Fruit fly (Drosophila melanogaster) whole organism, embryonic: Measurements from ENCODE around the gene Cpr73D.

Source experiments
- Antp ChIP-seq: fragments of 200-800 bp; sonication (Bioruptor generic); optimal IDR thresholded peaks from 3 replicates; lab custom pipeline; 2016; ENCODE audit warnings: missing biosample characterization, missing genetic modification characterization
- CG10431 ChIP-seq: fragments of 200-800 bp; sonication (Bioruptor generic); optimal IDR thresholded peaks from 3 replicates; lab custom pipeline; 2018; ENCODE audit warnings: missing biosample characterization, mild to moderate bottlenecking, missing genetic modification characterization
- CG12659 ChIP-seq: fragments of 200-800 bp; sonication (Bioruptor generic); optimal IDR thresholded peaks from 3 replicates; lab custom pipeline; 2017; ENCODE audit warnings: mild to moderate bottlenecking, missing biosample characterization, missing genetic modification reagents, missing genetic modification characterization
- CG12744 ChIP-seq: fragments of 200-800 bp; sonication (Bioruptor generic); optimal IDR thresholded peaks from 2 replicates; lab custom pipeline; 2016; ENCODE audit warnings: missing biosample characterization, missing genetic modification characterization
- CG14014 ChIP-seq: fragments of 200-800 bp; sonication (Bioruptor generic); IDR thresholded peaks from 2 replicates; pipeline ENCODE4 v1.3.6; 2022; ENCODE audit warnings: missing biosample characterization, missing genetic modification characterization
- CG17359 ChIP-seq: fragments of 200-800 bp; sonication (Bioruptor generic); optimal IDR thresholded peaks from 3 replicates; lab custom pipeline; 2018; ENCODE audit warnings: missing biosample characterization, mild to moderate bottlenecking, missing genetic modification characterization, moderate library complexity
- CG18599 ChIP-seq: fragments of 200-800 bp; sonication (Bioruptor generic); optimal IDR thresholded peaks from 3 replicates; lab custom pipeline; 2017; ENCODE audit warnings: missing biosample characterization, missing genetic modification characterization, mild to moderate bottlenecking, moderate library complexity, missing genetic modification reagents
- CG2202 ChIP-seq: fragments of 200-800 bp; sonication (Bioruptor generic); optimal IDR thresholded peaks from 2 replicates; lab custom pipeline; 2018; ENCODE audit warnings: missing biosample characterization, mild to moderate bottlenecking, missing genetic modification characterization
- CG2678 ChIP-seq: fragments of 200-800 bp; sonication (Bioruptor generic); optimal IDR thresholded peaks from 3 replicates; lab custom pipeline; 2019; ENCODE audit warnings: missing biosample characterization, mild to moderate bottlenecking, missing genetic modification characterization, moderate library complexity
- CG4820 ChIP-seq: fragments of 200-800 bp; sonication (Bioruptor generic); optimal IDR thresholded peaks from 3 replicates; lab custom pipeline; 2016; ENCODE audit warnings: missing biosample characterization, missing genetic modification characterization
- CG5180 ChIP-seq: fragments of 200-800 bp; sonication (Bioruptor generic); optimal IDR thresholded peaks from 3 replicates; lab custom pipeline; 2017; ENCODE audit warnings: missing biosample characterization, missing genetic modification characterization, mild to moderate bottlenecking, moderate library complexity, missing genetic modification reagents
- CG7357 ChIP-seq: fragments of 200-800 bp; sonication (Bioruptor generic); IDR thresholded peaks from 3 replicates; pipeline ENCODE4 v1.3.6; 2022; ENCODE audit warnings: missing biosample characterization, missing genetic modification characterization
- CG7963 ChIP-seq: fragments of 200-800 bp; sonication (Bioruptor generic); IDR thresholded peaks from 3 replicates; pipeline ENCODE4 v1.3.6; 2022; ENCODE audit warnings: missing biosample characterization, missing genetic modification characterization; ENCODE audit not compliant: partially characterized antibody
- CG7987 ChIP-seq: fragments of 200-800 bp; sonication (Bioruptor generic); optimal IDR thresholded peaks from 2 replicates; lab custom pipeline; 2018; ENCODE audit warnings: missing biosample characterization, mild to moderate bottlenecking, missing genetic modification characterization, moderate library complexity
- CG8388 ChIP-seq: fragments of 200-800 bp; sonication (Bioruptor generic); optimal IDR thresholded peaks from 2 replicates; lab custom pipeline; 2019; ENCODE audit warnings: missing biosample characterization, mild to moderate bottlenecking, missing genetic modification characterization, moderate library complexity
- CG8478 ChIP-seq: fragments of >200 bp; optimal IDR thresholded peaks from 2 replicates; lab custom pipeline; 2018
- CG9817 ChIP-seq: fragments of 200-800 bp; sonication (Bioruptor generic); optimal IDR thresholded peaks from 2 replicates; lab custom pipeline; 2018; ENCODE audit warnings: missing biosample characterization, mild to moderate bottlenecking, missing genetic modification characterization, moderate library complexity
- CrebB ChIP-seq: fragments of 200-800 bp; sonication (Bioruptor generic); optimal IDR thresholded peaks from 3 replicates; lab custom pipeline; 2018; ENCODE audit warnings: missing biosample characterization, mild to moderate bottlenecking, missing genetic modification characterization
- D ChIP-seq, 2 experiments: fragments of 200-800 bp in 1 of 2; fragments of >200 bp in 1 of 2; sonication (Bioruptor generic) in 1 of 2; optimal IDR thresholded peaks; 2 replicates in 1 of 2; 3 replicates in 1 of 2; lab custom pipeline; 2017; ENCODE audit warnings: mild to moderate bottlenecking in 1 of 2, missing biosample characterization in 1 of 2, missing genetic modification characterization in 1 of 2, missing genetic modification reagents in 1 of 2
- Deaf1 ChIP-seq: fragments of 200-800 bp; optimal IDR thresholded peaks from 3 replicates; lab custom pipeline; 2019; ENCODE audit warnings: missing biosample characterization, mild to moderate bottlenecking, missing genetic modification characterization, moderate library complexity
- HLH3B ChIP-seq: fragments of 200-800 bp; sonication (Bioruptor generic); IDR thresholded peaks from 2 replicates; pipeline ENCODE4 v1.3.6; 2022; ENCODE audit warnings: missing biosample characterization, missing genetic modification characterization
- Lhr ChIP-seq: fragments of 200-800 bp; sonication (Bioruptor generic); optimal IDR thresholded peaks from 3 replicates; lab custom pipeline; 2017; ENCODE audit warnings: mild to moderate bottlenecking, missing biosample characterization, missing genetic modification reagents, missing genetic modification characterization
- MESR4 ChIP-seq: fragments of 200-800 bp; sonication (Bioruptor generic); optimal IDR thresholded peaks from 2 replicates; lab custom pipeline; 2018; ENCODE audit warnings: missing biosample characterization, mild to moderate bottlenecking, missing genetic modification characterization, moderate library complexity
- MTF-1 ChIP-seq: fragments of 200-800 bp; sonication (Bioruptor generic); optimal IDR thresholded peaks from 2 replicates; lab custom pipeline; 2018; ENCODE audit warnings: missing biosample characterization, mild to moderate bottlenecking, missing genetic modification characterization, borderline replicate concordance
- Mes4 ChIP-seq: fragments of 200-800 bp; sonication (Bioruptor generic); optimal IDR thresholded peaks from 2 replicates; lab custom pipeline; 2016; ENCODE audit warnings: missing biosample characterization, missing genetic modification characterization
- Myb ChIP-seq: fragments of 200-800 bp; sonication (Bioruptor generic); optimal IDR thresholded peaks from 2 replicates; lab custom pipeline; 2016; ENCODE audit warnings: missing biosample characterization, missing genetic modification characterization
- Neu2 ChIP-seq: fragments of 200-800 bp; sonication (Bioruptor generic); optimal IDR thresholded peaks from 3 replicates; lab custom pipeline; 2016; ENCODE audit warnings: missing biosample characterization, missing genetic modification characterization, borderline replicate concordance
- Optix ChIP-seq: fragments of 200-800 bp; sonication (Bioruptor generic); IDR thresholded peaks from 3 replicates; pipeline ENCODE4 v1.3.6; 2022; ENCODE audit warnings: missing biosample characterization, missing genetic modification characterization
- Ptx1 ChIP-seq: fragments of 200-800 bp; sonication (Bioruptor generic); IDR thresholded peaks from 2 replicates; pipeline ENCODE4 v1.3.6; 2022; ENCODE audit warnings: missing biosample characterization, missing genetic modification characterization
- Xrp1 ChIP-seq: fragments of 200-800 bp; sonication (Bioruptor generic); IDR thresholded peaks from 2 replicates; pipeline ENCODE4 v1.3.6; 2022; ENCODE audit warnings: missing biosample characterization, missing genetic modification characterization
- ab ChIP-seq: fragments of 200-800 bp; sonication (Bioruptor generic); optimal IDR thresholded peaks from 2 replicates; lab custom pipeline; 2016; ENCODE audit warnings: missing biosample characterization, missing genetic modification characterization
- ase ChIP-seq: fragments of 200-800 bp; sonication (Bioruptor generic); IDR thresholded peaks from 3 replicates; pipeline ENCODE4 v1.3.6; 2022; ENCODE audit warnings: missing biosample characterization, missing genetic modification characterization
- br ChIP-seq: fragments of >200 bp; optimal IDR thresholded peaks from 2 replicates; lab custom pipeline; 2017
- cad ChIP-seq: fragments of >200 bp; optimal IDR thresholded peaks from 2 replicates; lab custom pipeline; 2017; ENCODE audit warnings: missing biosample characterization, missing genetic modification characterization
- chn ChIP-seq: fragments of 200-800 bp; sonication (Bioruptor generic); optimal IDR thresholded peaks from 2 replicates; lab custom pipeline; 2016; ENCODE audit warnings: missing biosample characterization, missing genetic modification characterization
- ci ChIP-seq: fragments of 200-800 bp; sonication (Bioruptor generic); IDR thresholded peaks from 3 replicates; pipeline ENCODE4 v1.3.6; 2022; ENCODE audit warnings: missing biosample characterization, missing genetic modification characterization
- en ChIP-seq: fragments of 200-800 bp; sonication (Bioruptor generic); optimal IDR thresholded peaks from 2 replicates; lab custom pipeline; 2016; ENCODE audit warnings: missing biosample characterization, missing genetic modification characterization
- exex ChIP-seq: fragments of 200-800 bp; sonication (Bioruptor generic); optimal IDR thresholded peaks from 4 replicates; lab custom pipeline; 2018; ENCODE audit warnings: missing biosample characterization, mild to moderate bottlenecking, missing genetic modification characterization, moderate library complexity
- eyg ChIP-seq: fragments of 200-800 bp; sonication (Bioruptor generic); optimal IDR thresholded peaks from 3 replicates; lab custom pipeline; 2016; ENCODE audit warnings: missing biosample characterization, missing genetic modification characterization
- fd96Cb ChIP-seq: fragments of 200-800 bp; sonication (Bioruptor generic); optimal IDR thresholded peaks from 2 replicates; lab custom pipeline; 2018; ENCODE audit warnings: missing biosample characterization, mild to moderate bottlenecking, missing genetic modification characterization, moderate library complexity
- fu2 ChIP-seq: fragments of 200-800 bp; sonication (Bioruptor generic); optimal IDR thresholded peaks from 2 replicates; lab custom pipeline; 2016; ENCODE audit warnings: missing biosample characterization, missing genetic modification characterization
- hb ChIP-seq: fragments of 200-800 bp; sonication (Bioruptor generic); IDR thresholded peaks from 3 replicates; pipeline ENCODE4 v1.3.6; 2022; ENCODE audit warnings: missing biosample characterization, missing genetic modification characterization; ENCODE audit not compliant: partially characterized antibody
- jigr1 ChIP-seq: fragments of 200-800 bp; sonication (Bioruptor generic); IDR thresholded peaks from 3 replicates; pipeline ENCODE4 v1.3.6; 2022; ENCODE audit warnings: missing biosample characterization, missing genetic modification characterization
- jumu ChIP-seq: fragments of 200-800 bp; sonication (Bioruptor generic); optimal IDR thresholded peaks from 3 replicates; lab custom pipeline; 2016; ENCODE audit warnings: missing biosample characterization, missing genetic modification characterization
- ssp ChIP-seq: fragments of 200-800 bp; sonication (Bioruptor generic); IDR thresholded peaks from 2 replicates; pipeline ENCODE4 v1.3.6; 2022; ENCODE audit warnings: missing biosample characterization, missing genetic modification characterization
- trh ChIP-seq: fragments of 200-800 bp; sonication (Bioruptor generic); optimal IDR thresholded peaks from 2 replicates; lab custom pipeline; 2016; ENCODE audit warnings: missing biosample characterization, missing genetic modification characterization
- tup ChIP-seq: fragments of 200-800 bp; sonication (Bioruptor generic); optimal IDR thresholded peaks from 2 replicates; lab custom pipeline; 2016; ENCODE audit warnings: missing biosample characterization, mild to moderate bottlenecking, missing genetic modification characterization, moderate library complexity
- tx ChIP-seq: fragments of 200-800 bp; sonication (Bioruptor generic); optimal IDR thresholded peaks from 2 replicates; lab custom pipeline; 2016; ENCODE audit warnings: missing biosample characterization, missing genetic modification characterization
- unc-4 ChIP-seq: fragments of 200-800 bp; sonication (Bioruptor generic); IDR thresholded peaks from 2 replicates; pipeline ENCODE4 v1.3.6; 2022; ENCODE audit warnings: missing biosample characterization, missing genetic modification characterization; ENCODE audit not compliant: partially characterized antibody
- usp ChIP-seq: fragments of >200 bp; optimal IDR thresholded peaks from 2 replicates; lab custom pipeline; 2017; ENCODE audit warnings: missing biosample characterization, missing genetic modification characterization

Cpr73D gene

dm6 chr3L:16890650-16891336, 66.7 kb downstream of the Cpr73D start (continued):
- TF ChIP-seq jigr1 (GFP tag; lab: Robert Waterston, UW) (peak; percentile 78; the same call in 2 of the 3 replicates), en (GFP tag; lab: Kevin White, UChicago) (peak; percentile 84), MTF-1 (GFP tag; lab: Kevin White, UChicago) (peak; percentile 80), CG12744 (peak; percentile 54), HLH3B (GFP tag; lab: Robert Waterston, UW) (peak; percentile 95), ssp (GFP tag; lab: Robert Waterston, UW) (peak; percentile 86), D (optimal IDR thresholded peaks at IDR 0.05; lab: Kevin White, UChicago) (no peak), D (GFP tag; optimal IDR thresholded peaks at IDR 0.05; lab: Kevin White, UChicago) (peak; percentile 94), eyg (peak; percentile 89), Antp (GFP tag; lab: Kevin White, UChicago) (peak; percentile 88), hb (GFP tag; lab: Robert Waterston, UW) (no peak), MESR4 (GFP tag; lab: Kevin White, UChicago) (peak; percentile 23), CrebB (peak; percentile 78), CG7357 (GFP tag; lab: Robert Waterston, UW) (peak; percentile 86), usp (GFP tag; lab: Kevin White, UChicago) (no peak), jumu (GFP tag; lab: Kevin White, UChicago) (peak; percentile 86), CG8478 (no peak), ab (GFP tag; lab: Kevin White, UChicago) (peak; percentile 34), CG2678 (tag; lab: Kevin White, UChicago) (peak; percentile 90), CG4820 (GFP tag; lab: Kevin White, UChicago) (peak; percentile 93), cad (no peak), CG14014 (peak; percentile 85), Lhr (GFP tag; lab: Kevin White, UChicago) (peak; percentile 82), Ptx1 (peak; percentile 94), CG2202 (tag; lab: Kevin White, UChicago) (peak; percentile 90), CG12659 (peak; percentile 88), tup (GFP tag; lab: Kevin White, UChicago) (peak; percentile 77), Xrp1 (GFP tag; lab: Robert Waterston, UW) (peak; percentile 95), br (lab: Kevin White, UChicago) (no peak), CG17359 (tag; lab: Kevin White, UChicago) (peak; percentile 93), Myb (GFP tag; lab: Kevin White, UChicago) (peak; percentile 56), ase (GFP tag; lab: Robert Waterston, UW) (peak; percentile 92), ci (GFP tag; lab: Robert Waterston, UW) (peak; percentile 98), fu2 (GFP tag; lab: Kevin White, UChicago) (peak; percentile 57), fd96Cb (tag; lab: Kevin White, UChicago) (peak; percentile 93), unc-4 (no peak), CG7987 (GFP tag; lab: Kevin White, UChicago) (peak; percentile 33), CG7963 (GFP tag; lab: Robert Waterston, UW) (no peak), Optix (GFP tag; lab: Robert Waterston, UW) (peak; percentile 89), chn (GFP tag; lab: Kevin White, UChicago) (peak; percentile 82), CG5180 (peak; percentile 81), trh (peak; percentile 61), CG10431 (GFP tag; lab: Kevin White, UChicago) (peak; percentile 74), tx (peak; percentile 81), CG9817 (tag; lab: Kevin White, UChicago) (peak; percentile 78), CG8388 (GFP tag; lab: Kevin White, UChicago) (peak; percentile 93), exex (tag; lab: Kevin White, UChicago) (peak; percentile 53), CG18599 (peak; percentile 82), Neu2 (GFP tag; lab: Kevin White, UChicago) (no peak), Deaf1 (tag; lab: Kevin White, UChicago) (peak; percentile 100), Mes4 (peak; percentile 89)
